Worm (Caenorhabditis elegans) whole organism, L4/young adult: ENCODE measurements around the gene arc-1.

Source experiments
- W03F9.2 ChIP-seq: fragments of 150-350 bp; optimal IDR thresholded peaks from 2 replicates; lab custom pipeline; 2014; ENCODE audit warnings: missing biosample characterization, missing genetic modification characterization
- dao-5 ChIP-seq: sonication (generic microtip); optimal IDR thresholded peaks from 2 replicates; lab custom pipeline; 2016; ENCODE audit warnings: missing genotype, missing genetic modification characterization, moderate library complexity, missing compliant biosample characterization
- him-1 ChIP-seq: sonication (generic microtip); optimal IDR thresholded peaks from 2 replicates; lab custom pipeline; 2016; ENCODE audit warnings: missing genotype, missing genetic modification reagents, missing genetic modification characterization, missing compliant biosample characterization

DNA sequence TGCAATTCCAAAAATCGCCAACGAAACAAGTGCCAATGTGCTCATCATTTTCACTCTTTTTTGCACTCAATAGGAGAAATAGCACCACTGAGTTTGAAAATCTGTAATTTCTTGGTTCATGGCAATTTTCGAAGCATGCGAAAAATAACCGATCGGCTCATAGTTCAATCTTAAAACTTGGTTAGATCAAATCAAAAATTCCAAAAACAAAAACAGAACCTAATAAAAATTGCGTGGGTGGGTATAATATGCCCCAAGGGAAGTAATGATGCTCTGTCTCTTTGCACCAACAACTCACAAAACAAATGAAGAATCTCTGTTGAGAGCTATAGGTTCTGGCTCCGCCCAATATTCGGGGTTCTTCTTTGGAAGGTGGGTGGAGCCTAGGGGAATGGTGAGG, 17.1 kb downstream of the arc-1 start, which contains the start of gene nlp-11:
- TF ChIP-seq dao-5 (tag; lab: Kevin White, UChicago) = no peak
- TF ChIP-seq him-1 (tag; lab: Kevin White, UChicago) = no peak
- no peak for TF ChIP-seq W03F9.2
